Worm (Caenorhabditis elegans) whole organism, L2 larva: ENCODE measurements around the gene F59B1.6.

Experiments used
- C34F6.9 ChIP-seq: fragments of 150-350 bp; optimal IDR thresholded peaks from 2 replicates; lab custom pipeline; 2014; ENCODE audit warnings: missing biosample characterization, missing genetic modification characterization
- F13H6.1 ChIP-seq: sonication (generic microtip); optimal IDR thresholded peaks from 2 replicates; lab custom pipeline; 2016; ENCODE audit warnings: missing genetic modification characterization, missing compliant biosample characterization
- aly-2 ChIP-seq: fragments of 150-350 bp; optimal IDR thresholded peaks from 2 replicates; lab custom pipeline; 2014; ENCODE audit warnings: missing biosample characterization, missing genetic modification characterization
- blmp-1 ChIP-seq: sonication (generic microtip); optimal IDR thresholded peaks from 2 replicates; lab custom pipeline; 2017; ENCODE audit warnings: missing genetic modification characterization, mild to moderate bottlenecking, missing compliant biosample characterization, antibody characterized with exemption, moderate library complexity; ENCODE audit not compliant: insufficient read depth
- ceh-82 ChIP-seq: fragments of 150-350 bp; optimal IDR thresholded peaks from 2 replicates; lab custom pipeline; 2014; ENCODE audit warnings: missing biosample characterization, missing genetic modification characterization
- elt-1 ChIP-seq: fragments of 150-350 bp; optimal IDR thresholded peaks from 2 replicates; lab custom pipeline; 2014; ENCODE audit warnings: missing biosample characterization, missing genetic modification characterization
- elt-3 ChIP-seq: sonication (generic microtip); optimal IDR thresholded peaks from 2 replicates; lab custom pipeline; 2017; ENCODE audit warnings: missing biosample characterization, missing genetic modification characterization
- lin-39 ChIP-seq: fragments of 150-350 bp; optimal IDR thresholded peaks from 2 replicates; lab custom pipeline; 2014; ENCODE audit warnings: missing biosample characterization, missing genetic modification reagents, missing genetic modification characterization
- nhr-237 ChIP-seq: fragments of 150-350 bp; optimal IDR thresholded peaks from 2 replicates; lab custom pipeline; 2014; ENCODE audit warnings: missing biosample characterization, missing genetic modification characterization
- unc-39 ChIP-seq: fragments of 150-350 bp; optimal IDR thresholded peaks from 2 replicates; lab custom pipeline; 2014; ENCODE audit warnings: missing biosample characterization, missing genetic modification characterization
- zag-1 ChIP-seq: fragments of 150-350 bp; optimal IDR thresholded peaks from 2 replicates; lab custom pipeline; 2014; ENCODE audit warnings: missing biosample characterization, missing genetic modification characterization
- ztf-11 ChIP-seq: sonication (generic microtip); optimal IDR thresholded peaks from 2 replicates; lab custom pipeline; 2017; ENCODE audit warnings: missing biosample characterization, missing genetic modification characterization

DNA sequence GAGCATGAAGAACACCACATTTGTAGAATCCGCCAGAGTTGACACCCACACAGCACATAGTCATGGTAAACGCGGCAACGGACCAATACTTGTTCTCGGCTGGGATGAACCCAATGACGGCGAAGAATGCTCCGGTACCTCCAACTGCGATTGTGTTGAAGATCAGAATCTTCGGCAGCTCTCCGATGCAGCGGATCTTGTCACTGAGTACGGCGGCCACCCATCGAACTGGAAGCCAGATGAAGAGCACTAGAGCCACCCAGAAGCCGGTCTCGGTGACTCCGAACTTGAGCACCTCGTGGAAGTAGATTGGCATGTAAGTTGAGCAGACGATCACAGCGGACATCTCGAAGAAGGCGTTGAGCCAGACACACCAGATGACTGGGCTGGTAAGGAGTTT is 18.4 kb downstream of the F59B1.6 start:
- TF ChIP-seq aly-2 = no peak
- TF ChIP-seq ztf-11 (tag; lab: Kevin White, UChicago) = no peak
- no peak for TF ChIP-seq ceh-82 (tag; lab: Kevin White, UChicago)
- no peak for TF ChIP-seq nhr-237 (tag; lab: Kevin White, UChicago)
- no peak for TF ChIP-seq elt-1 (tag; lab: Kevin White, UChicago)
- TF ChIP-seq elt-3 (tag; lab: Kevin White, UChicago) = no peak
- TF ChIP-seq zag-1 = no peak
- TF ChIP-seq lin-39 (tag; lab: Kevin White, UChicago) = no peak
- no peak for TF ChIP-seq C34F6.9
- no peak for TF ChIP-seq F13H6.1 (tag; lab: Kevin White, UChicago)
- TF ChIP-seq blmp-1 (tag; lab: Kevin White, UChicago) = no peak
- no peak for TF ChIP-seq unc-39 (tag; lab: Kevin White, UChicago)
